Worm (Caenorhabditis elegans): ENCODE data around the gene sfxn-2.

Gene sfxn-2

ce11 chrX:7906430-7907014 lies 51.6 kb downstream of the sfxn-2 start, which contains the start of gene C39D10.1:
Gene C39D10.1, plus strand, starts transcription at chrX:7906964.
- TF ChIP-seq nhr-11 (tag; optimal IDR thresholded peaks at IDR 0.05) = peak; percentile 6
- TF ChIP-seq Y55F3AM.14 (GFP tag; optimal IDR thresholded peaks at IDR 0.05) = no peak
- peak; percentile 11 for TF ChIP-seq fos-1 (tag; optimal IDR thresholded peaks at IDR 0.05)
- TF ChIP-seq nhr-12 (tag; optimal IDR thresholded peaks at IDR 0.05) = no peak
- no peak for TF ChIP-seq nhr-21 (tag; optimal IDR thresholded peaks at IDR 0.05)
- TF ChIP-seq blmp-1 (tag; optimal IDR thresholded peaks at IDR 0.05; ENCODE audit: insufficient read depth) = no peak
- TF ChIP-seq R02D3.7 (tag; optimal IDR thresholded peaks at IDR 0.05) = no peak
- TF ChIP-seq ceh-16 (tag; optimal IDR thresholded peaks at IDR 0.05) = no peak
- TF ChIP-seq nhr-6 (tag; optimal IDR thresholded peaks at IDR 0.05) = no peak
- TF ChIP-seq nhr-25 (tag; optimal IDR thresholded peaks at IDR 0.05) = no peak
- no peak for TF ChIP-seq ztf-11 (tag; optimal IDR thresholded peaks at IDR 0.05)
- TF ChIP-seq skn-1 (tag; optimal IDR thresholded peaks at IDR 0.05) = no peak
- no peak for TF ChIP-seq lsy-2 (tag; optimal IDR thresholded peaks at IDR 0.05)
- no peak for TF ChIP-seq alr-1 (tag; optimal IDR thresholded peaks at IDR 0.05)
- peak; percentile 7 for TF ChIP-seq nhr-129 (tag; optimal IDR thresholded peaks at IDR 0.05)
- TF ChIP-seq gmeb-1 (tag; optimal IDR thresholded peaks at IDR 0.05) = peak; percentile 17
- TF ChIP-seq unc-55 (GFP tag; optimal IDR thresholded peaks at IDR 0.05) = no peak
- peak; percentile 19 for TF ChIP-seq crh-2 (tag; optimal IDR thresholded peaks at IDR 0.05)
- no peak for TF ChIP-seq zag-1 (tag; optimal IDR thresholded peaks at IDR 0.05)
- no peak for TF ChIP-seq ama-1 (optimal IDR thresholded peaks at IDR 0.05)

Data from whole organism, L2 larva.